Worm (Caenorhabditis elegans) whole organism, L4 larva: ENCODE results near the gene zmp-1.
A peak's percentile ranks its signal among the peaks of the same experiment; 100 is the strongest.

ENCODE experiments used
- ZK546.5 ChIP-seq, 2 experiments: sonication (generic microtip); optimal IDR thresholded peaks; 2 replicates each; lab custom pipeline; 2017; ENCODE audit warnings: missing biosample characterization in 2 of 2, missing genetic modification characterization in 2 of 2
- ceh-44 ChIP-seq: fragments of 200-800 bp; sonication (Bioruptor generic); IDR thresholded peaks from 2 replicates; pipeline ENCODE4 v1.3.6; 2022; ENCODE audit warnings: missing genetic modification reagents, missing genetic modification characterization, missing compliant biosample characterization
- jun-1 ChIP-seq: fragments of 150-350 bp; optimal IDR thresholded peaks from 2 replicates; lab custom pipeline; 2014; ENCODE audit warnings: missing biosample characterization, missing genetic modification reagents, missing genetic modification characterization
- lin-15B ChIP-seq: fragments of 150-350 bp; sonication (generic microtip); optimal IDR thresholded peaks from 3 replicates; lab custom pipeline; 2014; ENCODE audit warnings: missing biosample characterization, missing genetic modification characterization
- lin-39 ChIP-seq: fragments of 150-350 bp; optimal IDR thresholded peaks from 2 replicates; lab custom pipeline; 2014; ENCODE audit warnings: missing biosample characterization, missing genetic modification reagents, missing genetic modification characterization
- pqm-1 ChIP-seq: sonication (generic microtip); optimal IDR thresholded peaks from 2 replicates; lab custom pipeline; 2017; ENCODE audit warnings: missing biosample characterization, missing genetic modification characterization
- unc-62 ChIP-seq, 3 experiments: fragments of 150-350 bp in 1 of 3; sonication (generic microtip); optimal IDR thresholded peaks in 2 of 3; peaks in 1 of 3; 1 replicate in 1 of 3; 2 replicates in 2 of 3; lab custom pipeline; 2014 to 2017; ENCODE audit warnings: missing biosample characterization in 3 of 3, missing genetic modification characterization in 3 of 3, missing genetic modification reagents in 3 of 3, missing genotype in 1 of 3

DNA sequence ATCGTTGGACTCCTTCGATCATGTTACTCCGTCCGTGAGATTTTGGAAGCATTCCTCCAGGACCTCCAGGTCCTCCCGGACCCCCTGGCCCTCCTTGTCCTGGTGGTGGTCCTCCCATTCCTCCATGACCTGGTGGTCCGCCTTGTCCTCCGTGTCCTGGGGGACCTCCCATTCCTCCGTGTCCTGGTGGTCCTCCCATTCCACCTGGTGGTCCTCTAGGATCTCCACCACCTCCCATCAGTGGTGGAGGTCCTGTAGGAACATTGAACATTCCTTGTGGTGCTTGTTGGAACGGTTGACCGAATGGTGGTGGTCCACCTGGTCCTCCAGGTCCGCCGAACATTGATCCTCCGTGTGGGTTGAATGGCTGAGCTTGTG is 21.1 kb upstream of the zmp-1 start:
- no peak for TF ChIP-seq lin-15B (tag; lab: Kevin White, UChicago)
- TF ChIP-seq pqm-1 (tag; lab: Kevin White, UChicago), result no peak
- TF ChIP-seq jun-1 (tag; lab: Kevin White, UChicago), result no peak
- peak in 1 of 2 experiments; percentile 68 for TF ChIP-seq unc-62 (GFP tag; optimal IDR thresholded peaks at IDR 0.05 in 1 of 2; lab: Kevin White, UChicago)
- TF ChIP-seq unc-62 (tag; optimal IDR thresholded peaks at IDR 0.05; lab: Kevin White, UChicago), result no peak
- TF ChIP-seq ZK546.5 (tag; optimal IDR thresholded peaks at IDR 0.05; lab: Kevin White, UChicago), result no peak
- no peak for TF ChIP-seq ceh-44 (GFP tag; lab: Robert Waterston, UW)
- no peak for TF ChIP-seq lin-39 (tag; lab: Kevin White, UChicago)
